Worm (Caenorhabditis elegans): ENCODE results near the gene stdh-2.

Gene stdh-2

DNA sequence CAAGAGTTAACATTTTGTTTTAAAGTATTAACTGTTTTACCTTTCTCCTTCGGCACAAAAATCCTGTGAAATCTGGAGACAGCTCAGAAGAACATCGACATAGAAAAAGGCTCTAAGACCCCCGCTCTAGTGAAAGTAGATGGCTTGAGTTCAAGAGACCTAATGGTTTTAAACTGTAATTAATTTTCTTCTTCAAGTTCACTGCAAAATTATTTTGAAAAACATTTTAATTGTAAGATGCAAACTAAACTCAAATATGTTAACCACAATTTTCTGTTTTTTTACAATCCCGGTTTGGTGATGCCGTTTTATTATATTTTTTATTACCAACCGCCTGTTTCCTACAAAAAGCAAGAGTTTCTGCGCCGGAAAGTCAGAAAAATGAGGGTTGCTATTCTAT, 9.5 kb downstream of the stdh-2 start, which contains the start of gene clec-233:
TSS of gene clec-233 (plus strand) at position 301 of the 400 bp plus-strand sequence.
- TF ChIP-seq lsy-2 (tag; optimal IDR thresholded peaks at IDR 0.05) (no peak), nhr-76 (tag; optimal IDR thresholded peaks at IDR 0.05) (no peak), unc-62 (GFP tag; optimal IDR thresholded peaks at IDR 0.05) (no peak), sptf-1 (tag; optimal IDR thresholded peaks at IDR 0.05) (no peak), ham-2 (GFP tag; optimal IDR thresholded peaks at IDR 0.05) (no peak), flh-1 (GFP tag; optimal IDR thresholded peaks at IDR 0.05) (no peak), hlh-1 (tag; optimal IDR thresholded peaks at IDR 0.05) (no peak), tbx-8 (GFP tag; optimal IDR thresholded peaks at IDR 0.05) (no peak), bed-3 (GFP tag; optimal IDR thresholded peaks at IDR 0.05) (no peak), ceh-43 (GFP tag; optimal IDR thresholded peaks at IDR 0.05) (no peak), ceh-83 (GFP tag; optimal IDR thresholded peaks at IDR 0.05) (no peak), unc-120 (tag; optimal IDR thresholded peaks at IDR 0.05; ENCODE audit: poor library complexity, severe bottlenecking) (no peak), nhr-12 (tag; optimal IDR thresholded peaks at IDR 0.05) (no peak), unc-39 (tag; optimal IDR thresholded peaks at IDR 0.05) (no peak), blmp-1 (tag; optimal IDR thresholded peaks at IDR 0.05) (no peak), elt-1 (tag; optimal IDR thresholded peaks at IDR 0.05; ENCODE audit: borderline replicate concordance, insufficient read depth) (no peak), cnd-1 (tag; optimal IDR thresholded peaks at IDR 0.05) (no peak), drap-1 (GFP tag; optimal IDR thresholded peaks at IDR 0.05) (no peak), mab-5 (tag; optimal IDR thresholded peaks at IDR 0.05) (no peak), pha-4 (tag; optimal IDR thresholded peaks at IDR 0.05) (no peak)

DNA sequence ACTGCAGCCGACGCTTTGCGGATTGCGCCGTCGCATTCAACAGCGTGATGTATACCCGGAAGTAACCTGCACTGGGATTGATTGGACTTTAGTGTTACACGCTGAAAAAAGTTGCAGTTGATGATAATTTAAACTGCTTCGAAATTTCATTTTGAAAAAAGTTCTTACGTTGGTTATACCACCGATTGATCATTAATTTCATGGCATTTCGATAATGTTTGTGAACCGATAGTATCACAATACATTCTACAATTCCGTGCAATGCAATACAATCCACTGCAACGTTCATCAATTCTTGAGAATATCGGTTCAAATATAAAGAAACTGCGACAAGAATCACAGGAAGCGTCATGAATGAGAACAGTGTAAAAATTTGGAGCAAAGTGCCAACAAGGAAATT, 11.0 kb downstream of the stdh-2 start, which contains the start of gene F21H7.3:
TSS of gene F21H7.3 (minus strand) at position 101 of the 400 bp plus-strand sequence.
- no peak for TF ChIP-seq drap-1 (GFP tag; optimal IDR thresholded peaks at IDR 0.05)
- no peak for TF ChIP-seq elt-1 (tag; optimal IDR thresholded peaks at IDR 0.05; ENCODE audit: borderline replicate concordance, insufficient read depth)
- TF ChIP-seq mep-1 (tag; optimal IDR thresholded peaks at IDR 0.05), result no peak
- no peak for TF ChIP-seq blmp-1 (tag; optimal IDR thresholded peaks at IDR 0.05)
- no peak for TF ChIP-seq M03D4.4 (tag; optimal IDR thresholded peaks at IDR 0.05)
- TF ChIP-seq bed-3 (GFP tag; optimal IDR thresholded peaks at IDR 0.05), result no peak
- TF ChIP-seq pha-4 (tag; optimal IDR thresholded peaks at IDR 0.05), result no peak
- no peak for TF ChIP-seq lin-32 (GFP tag; optimal IDR thresholded peaks at IDR 0.05)
- TF ChIP-seq lsy-2 (tag; optimal IDR thresholded peaks at IDR 0.05), result no peak
- TF ChIP-seq unc-120 (tag; optimal IDR thresholded peaks at IDR 0.05; ENCODE audit: poor library complexity, severe bottlenecking), result no peak
- no peak for TF ChIP-seq ztf-11 (tag; optimal IDR thresholded peaks at IDR 0.05)
- TF ChIP-seq ceh-83 (GFP tag; optimal IDR thresholded peaks at IDR 0.05), result no peak
- no peak for TF ChIP-seq nhr-12 (tag; optimal IDR thresholded peaks at IDR 0.05)
- no peak for TF ChIP-seq nhr-237 (tag; optimal IDR thresholded peaks at IDR 0.05)
- TF ChIP-seq ham-2 (GFP tag; optimal IDR thresholded peaks at IDR 0.05), result no peak
- no peak for TF ChIP-seq snpc-4 (tag; optimal IDR thresholded peaks at IDR 0.05)
- no peak for TF ChIP-seq mls-2 (tag; optimal IDR thresholded peaks at IDR 0.05)
- TF ChIP-seq sptf-1 (tag; optimal IDR thresholded peaks at IDR 0.05), result no peak
- no peak for TF ChIP-seq sem-2 (GFP tag; optimal IDR thresholded peaks at IDR 0.05)
- no peak for TF ChIP-seq ceh-43 (GFP tag; optimal IDR thresholded peaks at IDR 0.05)

DNA sequence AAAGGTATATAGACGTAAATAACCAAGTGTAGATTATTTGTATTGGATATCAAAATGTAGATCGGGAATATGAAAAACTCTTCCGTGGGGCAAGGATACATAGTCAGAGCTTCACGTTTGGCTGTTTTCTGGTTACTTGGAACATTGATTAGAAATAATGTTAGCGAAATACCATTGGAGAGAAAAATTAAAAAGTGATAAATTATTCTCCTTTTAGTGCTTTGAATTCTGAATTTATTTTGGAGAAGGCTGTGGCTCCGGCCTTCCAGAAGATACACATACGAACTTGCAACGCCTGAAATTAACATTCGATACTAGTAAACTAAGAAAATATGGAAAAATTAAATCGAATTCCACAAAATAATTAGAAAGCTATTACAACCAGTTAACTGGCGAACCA, 11.5 kb downstream of the stdh-2 start, which contains the start of gene srh-98:
TSS of gene srh-98 (minus strand) at position 101 of the 400 bp plus-strand sequence.
- TF ChIP-seq nhr-2 (tag; optimal IDR thresholded peaks at IDR 0.05) (no peak), elt-1 (tag; optimal IDR thresholded peaks at IDR 0.05; ENCODE audit: borderline replicate concordance, insufficient read depth) (no peak), lin-13 (tag; optimal IDR thresholded peaks at IDR 0.05) (no peak), cnd-1 (tag; optimal IDR thresholded peaks at IDR 0.05) (no peak), unc-120 (tag; optimal IDR thresholded peaks at IDR 0.05; ENCODE audit: poor library complexity, severe bottlenecking) (no peak), tbx-8 (GFP tag; optimal IDR thresholded peaks at IDR 0.05) (no peak), unc-39 (tag; optimal IDR thresholded peaks at IDR 0.05) (no peak), ztf-11 (tag; optimal IDR thresholded peaks at IDR 0.05) (no peak), ceh-43 (GFP tag; optimal IDR thresholded peaks at IDR 0.05) (no peak), sptf-1 (tag; optimal IDR thresholded peaks at IDR 0.05) (no peak), ham-2 (GFP tag; optimal IDR thresholded peaks at IDR 0.05) (no peak), flh-1 (GFP tag; optimal IDR thresholded peaks at IDR 0.05) (no peak), nhr-237 (tag; optimal IDR thresholded peaks at IDR 0.05) (no peak), unc-62 (GFP tag; optimal IDR thresholded peaks at IDR 0.05) (no peak), ces-1 (GFP tag; optimal IDR thresholded peaks at IDR 0.05) (no peak), nhr-28 (tag; optimal IDR thresholded peaks at IDR 0.05) (no peak), mab-5 (tag; optimal IDR thresholded peaks at IDR 0.05) (no peak), hlh-1 (tag; optimal IDR thresholded peaks at IDR 0.05) (no peak), zip-8 (tag; optimal IDR thresholded peaks at IDR 0.05) (no peak), ceh-83 (GFP tag; optimal IDR thresholded peaks at IDR 0.05) (no peak)
